Fruit fly (Drosophila melanogaster) S2 (cell line): Measurements from ENCODE around the gene CG32022.

ENCODE experiments used
- CG8478 ChIP-seq: fragments of >200 bp; optimal IDR thresholded peaks from 2 replicates; lab custom pipeline; 2018
- CTCF ChIP-seq, 2 experiments: fragments of >200 bp; optimal IDR thresholded peaks; 2 replicates each; lab custom pipeline; 2018

DNA sequence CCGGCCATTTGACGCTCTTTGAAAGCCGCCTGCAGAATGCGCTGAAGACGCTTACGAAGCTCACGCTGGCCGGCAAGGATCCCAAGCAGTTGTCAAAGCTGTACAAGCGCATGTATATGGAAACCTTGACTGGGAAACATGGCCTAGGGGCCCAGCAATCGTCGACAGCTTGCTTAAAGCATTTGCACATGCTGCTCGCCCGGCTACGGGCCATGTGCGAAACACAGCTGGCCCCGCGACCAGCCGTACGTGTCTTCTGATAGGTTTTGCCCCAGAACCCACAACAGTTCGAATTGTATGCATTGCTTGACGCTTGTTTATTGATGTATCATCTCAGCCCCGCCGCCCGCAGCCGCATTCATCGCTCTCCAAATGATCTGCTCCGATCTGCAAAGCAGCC is 4.2 kb upstream of the CG32022 start:
- TF ChIP-seq CG8478 (lab: Kevin White, UChicago) = no peak
- no peak for TF ChIP-seq CTCF (optimal IDR thresholded peaks at IDR 0.05; lab: Kevin White, UChicago)
